Fruit fly (Drosophila melanogaster) whole organism, embryonic: ENCODE results near the gene CG13131.
A peak's percentile ranks its signal among the peaks of the same experiment; 100 is the strongest.

Experiments
- Atf3 ChIP-seq: fragments of 200-800 bp; sonication (Bioruptor generic); optimal IDR thresholded peaks from 3 replicates; lab custom pipeline; 2016; ENCODE audit warnings: missing biosample characterization, missing genetic modification characterization
- CG10543 ChIP-seq: fragments of 200-800 bp; sonication (Bioruptor generic); optimal IDR thresholded peaks from 3 replicates; lab custom pipeline; 2017; ENCODE audit warnings: missing biosample characterization, mild to moderate bottlenecking, missing genetic modification characterization, moderate library complexity
- CG11093 ChIP-seq: fragments of 200-800 bp; sonication (Bioruptor generic); IDR thresholded peaks from 3 replicates; pipeline ENCODE4 v1.3.6; 2022; ENCODE audit warnings: missing biosample characterization, missing genetic modification characterization
- CG13424 ChIP-seq: fragments of 200-800 bp; sonication (Bioruptor generic); optimal IDR thresholded peaks from 2 replicates; lab custom pipeline; 2019; ENCODE audit warnings: missing biosample characterization, mild to moderate bottlenecking, missing genetic modification characterization, moderate library complexity
- CG14710 ChIP-seq: fragments of 200-800 bp; sonication (Bioruptor generic); optimal IDR thresholded peaks from 3 replicates; lab custom pipeline; 2019; ENCODE audit warnings: missing biosample characterization, mild to moderate bottlenecking, missing genetic modification characterization, moderate library complexity
- CG15696 ChIP-seq: fragments of 200-800 bp; sonication (Bioruptor generic); optimal IDR thresholded peaks from 2 replicates; lab custom pipeline; 2019; ENCODE audit warnings: missing biosample characterization, mild to moderate bottlenecking, missing genetic modification characterization, moderate library complexity
- CG1602 ChIP-seq: fragments of 200-800 bp; sonication (Bioruptor generic); optimal IDR thresholded peaks from 3 replicates; lab custom pipeline; 2016; ENCODE audit warnings: missing biosample characterization, missing genetic modification characterization
- CG17802 ChIP-seq: fragments of 200-800 bp; sonication (Bioruptor generic); optimal IDR thresholded peaks from 2 replicates; lab custom pipeline; 2018; ENCODE audit warnings: missing biosample characterization, mild to moderate bottlenecking, missing genetic modification characterization, moderate library complexity
- CG18599 ChIP-seq: fragments of 200-800 bp; sonication (Bioruptor generic); optimal IDR thresholded peaks from 3 replicates; lab custom pipeline; 2017; ENCODE audit warnings: missing biosample characterization, missing genetic modification characterization, mild to moderate bottlenecking, moderate library complexity, missing genetic modification reagents
- CG2120 ChIP-seq: fragments of 200-800 bp; sonication (Bioruptor generic); optimal IDR thresholded peaks from 3 replicates; lab custom pipeline; 2016; ENCODE audit warnings: missing biosample characterization, missing genetic modification characterization
- CG34224 ChIP-seq: fragments of 200-800 bp; sonication (Bioruptor generic); IDR thresholded peaks from 3 replicates; pipeline ENCODE4 v1.3.6; 2022; ENCODE audit warnings: missing biosample characterization, missing genetic modification characterization; ENCODE audit not compliant: partially characterized antibody
- CG4404 ChIP-seq: fragments of 200-800 bp; sonication (Bioruptor generic); IDR thresholded peaks from 2 replicates; pipeline ENCODE4 v1.3.6; 2022; ENCODE audit warnings: missing biosample characterization, missing genetic modification characterization
- CG4617 ChIP-seq: fragments of 200-800 bp; sonication (Bioruptor generic); optimal IDR thresholded peaks from 3 replicates; lab custom pipeline; 2016; ENCODE audit warnings: missing biosample characterization, missing genetic modification characterization, borderline replicate concordance
- CG6175 ChIP-seq: fragments of 200-800 bp; sonication (Bioruptor generic); IDR thresholded peaks from 3 replicates; pipeline ENCODE4 v1.3.6; 2022; ENCODE audit warnings: missing biosample characterization, missing genetic modification characterization
- CG6689 ChIP-seq: fragments of 200-800 bp; sonication (Bioruptor generic); IDR thresholded peaks from 2 replicates; pipeline ENCODE4 v1.3.6; 2022; ENCODE audit warnings: missing biosample characterization, missing genetic modification characterization
- CG8388 ChIP-seq: fragments of 200-800 bp; sonication (Bioruptor generic); optimal IDR thresholded peaks from 2 replicates; lab custom pipeline; 2019; ENCODE audit warnings: missing biosample characterization, mild to moderate bottlenecking, missing genetic modification characterization, moderate library complexity
- CG9817 ChIP-seq: fragments of 200-800 bp; sonication (Bioruptor generic); optimal IDR thresholded peaks from 2 replicates; lab custom pipeline; 2018; ENCODE audit warnings: missing biosample characterization, mild to moderate bottlenecking, missing genetic modification characterization, moderate library complexity
- Chrac-16 ChIP-seq: fragments of 200-800 bp; sonication (Bioruptor generic); optimal IDR thresholded peaks from 3 replicates; lab custom pipeline; 2016; ENCODE audit warnings: missing biosample characterization, missing genetic modification characterization
- CrebB ChIP-seq: fragments of 200-800 bp; sonication (Bioruptor generic); optimal IDR thresholded peaks from 3 replicates; lab custom pipeline; 2018; ENCODE audit warnings: missing biosample characterization, mild to moderate bottlenecking, missing genetic modification characterization
- D19A ChIP-seq: fragments of 200-800 bp; optimal IDR thresholded peaks from 3 replicates; lab custom pipeline; 2019; ENCODE audit warnings: missing biosample characterization, mild to moderate bottlenecking, missing genetic modification characterization, moderate library complexity
- Dad ChIP-seq: fragments of 200-800 bp; sonication (Bioruptor generic); optimal IDR thresholded peaks from 3 replicates; lab custom pipeline; 2016; ENCODE audit warnings: missing biosample characterization, missing genetic modification characterization
- Drgx ChIP-seq: fragments of 200-800 bp; sonication (Bioruptor generic); IDR thresholded peaks from 2 replicates; pipeline ENCODE4 v1.3.6; 2022; ENCODE audit warnings: missing biosample characterization, missing genetic modification characterization
- E2f1 ChIP-seq: fragments of 200-800 bp; sonication (Bioruptor generic); IDR thresholded peaks from 2 replicates; pipeline ENCODE4 v1.3.6; 2022; ENCODE audit warnings: missing biosample characterization, missing genetic modification characterization
- Ets65A ChIP-seq: fragments of 200-800 bp; sonication (Bioruptor generic); peaks from one replicate; lab custom pipeline; 2016; ENCODE audit warnings: missing biosample characterization, missing genetic modification characterization
- HLH4C ChIP-seq: fragments of 200-800 bp; sonication (Bioruptor generic); IDR thresholded peaks from 3 replicates; pipeline ENCODE4 v1.3.6; 2022; ENCODE audit warnings: missing biosample characterization, missing genetic modification characterization; ENCODE audit not compliant: partially characterized antibody
- Hr78 ChIP-seq, 2 experiments: fragments of 200-800 bp in 1 of 2; fragments of >200 bp in 1 of 2; sonication (Bioruptor generic) in 1 of 2; optimal IDR thresholded peaks; 2 replicates each; lab custom pipeline; 2017 to 2019; ENCODE audit warnings: missing biosample characterization in 2 of 2, missing genetic modification characterization in 2 of 2, mild to moderate bottlenecking in 1 of 2, moderate library complexity in 1 of 2
- Med ChIP-seq: fragments of 200-800 bp; sonication (Bioruptor generic); peaks from one replicate; lab custom pipeline; 2016; ENCODE audit warnings: missing biosample characterization, missing genetic modification characterization, mild to moderate bottlenecking, inconsistent platforms, moderate library complexity
- Mes4 ChIP-seq: fragments of 200-800 bp; sonication (Bioruptor generic); optimal IDR thresholded peaks from 2 replicates; lab custom pipeline; 2016; ENCODE audit warnings: missing biosample characterization, missing genetic modification characterization
- NK7.1 ChIP-seq: fragments of 200-800 bp; sonication (Bioruptor generic); optimal IDR thresholded peaks from 3 replicates; lab custom pipeline; 2016; ENCODE audit warnings: missing biosample characterization, missing genetic modification characterization
- NfI ChIP-seq: fragments of 200-800 bp; sonication (Bioruptor generic); optimal IDR thresholded peaks from 3 replicates; lab custom pipeline; 2018; ENCODE audit warnings: missing biosample characterization, mild to moderate bottlenecking, missing genetic modification characterization, moderate library complexity
- Oli ChIP-seq: fragments of 200-800 bp; sonication (Bioruptor generic); optimal IDR thresholded peaks from 2 replicates; lab custom pipeline; 2018; ENCODE audit warnings: missing biosample characterization, mild to moderate bottlenecking, missing genetic modification characterization, moderate library complexity
- Sox100B ChIP-seq: fragments of 200-800 bp; sonication (Bioruptor generic); optimal IDR thresholded peaks from 3 replicates; lab custom pipeline; 2018; ENCODE audit warnings: missing biosample characterization, mild to moderate bottlenecking, missing genetic modification characterization
- Spps ChIP-seq: fragments of 200-800 bp; sonication (Bioruptor generic); optimal IDR thresholded peaks from 2 replicates; lab custom pipeline; 2018; ENCODE audit warnings: missing biosample characterization, mild to moderate bottlenecking, missing genetic modification characterization
- Sry-δ ChIP-seq: fragments of 200-800 bp; sonication (Bioruptor generic); optimal IDR thresholded peaks from 2 replicates; lab custom pipeline; 2016; ENCODE audit warnings: missing biosample characterization, missing genetic modification characterization
- Stat92E ChIP-seq, 3 experiments: fragments of >200 bp in 2 of 3; fragments of 200-800 bp in 1 of 3; sonication (Bioruptor generic) in 1 of 3; optimal IDR thresholded peaks; 2 replicates each; lab custom pipeline; 2017 to 2019; ENCODE audit warnings: missing biosample characterization in 3 of 3, missing genetic modification characterization in 3 of 3, mild to moderate bottlenecking in 1 of 3, moderate library complexity in 1 of 3
- ara ChIP-seq: fragments of 200-800 bp; sonication (Bioruptor generic); IDR thresholded peaks from 2 replicates; pipeline ENCODE4 v1.3.6; 2022; ENCODE audit warnings: missing biosample characterization, missing genetic modification characterization
- dmrt99B ChIP-seq: fragments of 200-800 bp; sonication (Bioruptor generic); optimal IDR thresholded peaks from 2 replicates; lab custom pipeline; 2018; ENCODE audit warnings: missing biosample characterization, mild to moderate bottlenecking, missing genetic modification characterization, moderate library complexity
- esg ChIP-seq: fragments of 200-800 bp; sonication (Bioruptor generic); conservative IDR thresholded peaks from 2 replicates; pipeline ENCODE4 v1.3.6; 2022; ENCODE audit warnings: missing biosample characterization, missing genetic modification characterization
- exex ChIP-seq: fragments of 200-800 bp; sonication (Bioruptor generic); optimal IDR thresholded peaks from 4 replicates; lab custom pipeline; 2018; ENCODE audit warnings: missing biosample characterization, mild to moderate bottlenecking, missing genetic modification characterization, moderate library complexity
- fd96Cb ChIP-seq: fragments of 200-800 bp; sonication (Bioruptor generic); optimal IDR thresholded peaks from 2 replicates; lab custom pipeline; 2018; ENCODE audit warnings: missing biosample characterization, mild to moderate bottlenecking, missing genetic modification characterization, moderate library complexity
- ftz-f1 ChIP-seq: fragments of 200-800 bp; sonication (Bioruptor generic); optimal IDR thresholded peaks from 2 replicates; lab custom pipeline; 2016; ENCODE audit warnings: missing biosample characterization, missing genetic modification characterization
- jing ChIP-seq: fragments of 200-800 bp; sonication (Bioruptor generic); optimal IDR thresholded peaks from 2 replicates; lab custom pipeline; 2018; ENCODE audit warnings: missing biosample characterization, mild to moderate bottlenecking, missing genetic modification characterization
- lmd ChIP-seq: fragments of 200-800 bp; sonication (Bioruptor generic); IDR thresholded peaks from 2 replicates; pipeline ENCODE4 v1.3.6; 2022; ENCODE audit warnings: missing biosample characterization, missing genetic modification characterization
- nerfin-2 ChIP-seq: fragments of 200-800 bp; sonication (Bioruptor generic); IDR thresholded peaks from 2 replicates; pipeline ENCODE4 v1.3.6; 2022; ENCODE audit warnings: missing biosample characterization, missing genetic modification characterization; ENCODE audit not compliant: partially characterized antibody
- pita ChIP-seq: fragments of 200-800 bp; sonication (Bioruptor generic); optimal IDR thresholded peaks from 2 replicates; lab custom pipeline; 2017; ENCODE audit warnings: missing biosample characterization, mild to moderate bottlenecking, missing genetic modification characterization
- prd ChIP-seq, 3 experiments: fragments of >200 bp in 2 of 3; fragments of 200-800 bp in 1 of 3; sonication (Bioruptor generic) in 1 of 3; optimal IDR thresholded peaks in 2 of 3; IDR thresholded peaks in 1 of 3; 2 replicates in 2 of 3; 3 replicates in 1 of 3; pipeline versions ENCODE4 v1.3.6 to Lab custom; 2017 to 2022; ENCODE audit warnings: missing biosample characterization in 1 of 3, missing genetic modification characterization in 1 of 3
- sd ChIP-seq: fragments of 200-800 bp; sonication (Bioruptor generic); optimal IDR thresholded peaks from 3 replicates; lab custom pipeline; 2018; ENCODE audit warnings: missing biosample characterization, mild to moderate bottlenecking, missing genetic modification characterization, moderate library complexity
- sob ChIP-seq: fragments of 200-800 bp; sonication (Bioruptor generic); IDR thresholded peaks from 2 replicates; pipeline ENCODE4 v1.3.6; 2022; ENCODE audit warnings: missing biosample characterization, missing genetic modification characterization
- tio ChIP-seq: fragments of 200-800 bp; sonication (Bioruptor generic); optimal IDR thresholded peaks from 2 replicates; lab custom pipeline; 2017; ENCODE audit warnings: missing biosample characterization, missing genetic modification characterization, inconsistent platforms

The CG13131 gene

DNA sequence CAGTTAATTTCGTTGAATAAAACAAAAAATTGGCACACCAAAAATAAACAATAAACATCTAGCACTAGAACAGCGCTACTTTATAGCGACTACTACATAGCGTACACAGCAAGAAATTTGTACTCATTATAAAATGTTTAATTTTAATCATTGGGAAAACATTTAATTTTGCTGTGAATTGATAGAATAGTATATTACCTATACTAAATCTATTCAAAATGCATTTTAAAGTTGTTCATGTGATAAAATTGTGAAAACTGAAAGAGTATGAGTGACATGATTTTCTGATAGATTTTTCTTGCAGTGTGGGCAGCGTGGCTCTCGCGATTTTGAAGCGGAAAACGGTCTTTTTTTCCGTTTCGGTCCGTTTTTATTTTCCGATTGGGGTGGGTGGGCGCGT is 44.0 kb upstream of the CG13131 start (continued):
- no peak for TF ChIP-seq CG4404 (GFP tag; lab: Robert Waterston, UW)
- TF ChIP-seq Oli, result peak; percentile 40
- peak; percentile 7 for TF ChIP-seq CG1602 (GFP tag; lab: Kevin White, UChicago)
- TF ChIP-seq CG4617, result no peak
- peak; percentile 74 for TF ChIP-seq Med (GFP tag; lab: Kevin White, UChicago)
- TF ChIP-seq CG11093, result no peak
- peak; percentile 24 for TF ChIP-seq CG9817 (tag; lab: Kevin White, UChicago)
- TF ChIP-seq CG15696 (tag; lab: Kevin White, UChicago), result peak; percentile 0
- TF ChIP-seq CG8388 (GFP tag; lab: Kevin White, UChicago), result no peak
- no peak for TF ChIP-seq Atf3 (GFP tag; lab: Kevin White, UChicago)
- no peak for TF ChIP-seq CG6175 (GFP tag; lab: Robert Waterston, UW)
- peak; percentile 34 for TF ChIP-seq tio (GFP tag; lab: Kevin White, UChicago)
- peak; percentile 55 for TF ChIP-seq dmrt99B (tag; lab: Kevin White, UChicago)
- TF ChIP-seq Sry-δ (GFP tag; lab: Kevin White, UChicago), result no peak
- TF ChIP-seq Stat92E (GFP tag; optimal IDR thresholded peaks at IDR 0.05; lab: Kevin White, UChicago), result no peak
- peak; percentile 26 for TF ChIP-seq CG10543 (GFP tag; lab: Kevin White, UChicago)
- peak; percentile 47 for TF ChIP-seq CG13424
- no peak for TF ChIP-seq CG14710 (tag; lab: Kevin White, UChicago)
- TF ChIP-seq HLH4C, result no peak
- TF ChIP-seq Ets65A (GFP tag; lab: Kevin White, UChicago), result peak; percentile 19
- no peak for TF ChIP-seq pita (GFP tag; lab: Kevin White, UChicago)
- no peak for TF ChIP-seq Spps (tag; lab: Kevin White, UChicago)
- no peak for TF ChIP-seq CG34224
- peak; percentile 40 for TF ChIP-seq Sox100B (GFP tag; lab: Kevin White, UChicago)
- TF ChIP-seq prd (optimal IDR thresholded peaks at IDR 0.05; lab: Kevin White, UChicago), result no peak
- peak; percentile 51; the same call in 2 of the 3 replicates for TF ChIP-seq prd (GFP tag; IDR thresholded peaks at IDR 0.05; lab: Robert Waterston, UW)
- no peak for TF ChIP-seq Hr78 (GFP tag; optimal IDR thresholded peaks at IDR 0.05; lab: Kevin White, UChicago)
- TF ChIP-seq NK7.1 (GFP tag; lab: Kevin White, UChicago), result no peak
- peak; percentile 42; the same call in 1 of the 2 replicates for TF ChIP-seq CG6689 (GFP tag; lab: Robert Waterston, UW)
- TF ChIP-seq ara (GFP tag; lab: Robert Waterston, UW), result no peak
- no peak for TF ChIP-seq nerfin-2 (GFP tag; lab: Robert Waterston, UW)
- TF ChIP-seq CrebB (tag; lab: Kevin White, UChicago), result no peak
- TF ChIP-seq Drgx (GFP tag; lab: Robert Waterston, UW), result peak; percentile 51; the same call in 1 of the 2 replicates
- TF ChIP-seq lmd (GFP tag; lab: Robert Waterston, UW), result peak; percentile 28; the same call in 1 of the 2 replicates
- TF ChIP-seq sd (tag; lab: Kevin White, UChicago), result no peak
- 0 out of 2 replicates have a peak, but pooled peaks have one; percentile 18 for TF ChIP-seq sob (GFP tag; lab: Robert Waterston, UW)
- no peak for TF ChIP-seq CG18599 (GFP tag; lab: Kevin White, UChicago)
- TF ChIP-seq jing (GFP tag; lab: Kevin White, UChicago), result no peak
- 0 out of 2 replicates have a peak, but pooled peaks have one; percentile 13 for TF ChIP-seq E2f1 (GFP tag; lab: Robert Waterston, UW)
- TF ChIP-seq NfI (GFP tag; lab: Kevin White, UChicago), result no peak
- TF ChIP-seq exex, result no peak
- peak; percentile 51 for TF ChIP-seq CG2120
- TF ChIP-seq Dad, result no peak
- TF ChIP-seq CG17802 (tag; lab: Kevin White, UChicago), result no peak
- TF ChIP-seq esg (GFP tag; lab: Robert Waterston, UW), result peak; percentile 34; the same call in 1 of the 2 replicates
- peak; percentile 18 for TF ChIP-seq fd96Cb (tag; lab: Kevin White, UChicago)
- TF ChIP-seq D19A (tag; lab: Kevin White, UChicago), result no peak
- TF ChIP-seq Mes4, result no peak
- peak; percentile 4 for TF ChIP-seq Chrac-16 (GFP tag; lab: Kevin White, UChicago)
- no peak for TF ChIP-seq ftz-f1 (GFP tag; lab: Kevin White, UChicago)
